Worm (Caenorhabditis elegans) whole organism, L3 larva: ENCODE measurements around the gene ZK897.10.

ENCODE experiments used
- ZK546.5 ChIP-seq: sonication (generic microtip); optimal IDR thresholded peaks from 2 replicates; lab custom pipeline; 2017; ENCODE audit warnings: missing biosample characterization, missing genetic modification characterization
- ama-1 ChIP-seq: fragments of 150-350 bp; optimal IDR thresholded peaks from 2 replicates; lab custom pipeline; 2018
- elt-1 ChIP-seq: fragments of 150-350 bp; optimal IDR thresholded peaks from 2 replicates; lab custom pipeline; 2014; ENCODE audit warnings: missing biosample characterization, missing genetic modification characterization
- fkh-10 ChIP-seq: sonication (generic microtip); optimal IDR thresholded peaks from 2 replicates; lab custom pipeline; 2017; ENCODE audit warnings: missing biosample characterization, missing genetic modification reagents, missing genetic modification characterization
- nhr-25 ChIP-seq: sonication (generic microtip); optimal IDR thresholded peaks from 2 replicates; lab custom pipeline; 2017; ENCODE audit warnings: missing biosample characterization, missing genetic modification characterization
- pqm-1 ChIP-seq: fragments of 150-350 bp; optimal IDR thresholded peaks from 2 replicates; lab custom pipeline; 2017; ENCODE audit warnings: missing biosample characterization, missing genetic modification characterization, inconsistent platforms
- sea-2 ChIP-seq: fragments of 150-350 bp; sonication (generic microtip); optimal IDR thresholded peaks from 4 replicates; lab custom pipeline; 2014; ENCODE audit warnings: missing biosample characterization, missing genetic modification reagents, missing genetic modification characterization
- zag-1 ChIP-seq: fragments of 150-350 bp; optimal IDR thresholded peaks from 2 replicates; lab custom pipeline; 2014; ENCODE audit warnings: missing biosample characterization, missing genetic modification characterization
- ztf-4 ChIP-seq: fragments of 150-350 bp; optimal IDR thresholded peaks from 2 replicates; lab custom pipeline; 2014; ENCODE audit warnings: missing biosample characterization, missing genetic modification characterization

DNA sequence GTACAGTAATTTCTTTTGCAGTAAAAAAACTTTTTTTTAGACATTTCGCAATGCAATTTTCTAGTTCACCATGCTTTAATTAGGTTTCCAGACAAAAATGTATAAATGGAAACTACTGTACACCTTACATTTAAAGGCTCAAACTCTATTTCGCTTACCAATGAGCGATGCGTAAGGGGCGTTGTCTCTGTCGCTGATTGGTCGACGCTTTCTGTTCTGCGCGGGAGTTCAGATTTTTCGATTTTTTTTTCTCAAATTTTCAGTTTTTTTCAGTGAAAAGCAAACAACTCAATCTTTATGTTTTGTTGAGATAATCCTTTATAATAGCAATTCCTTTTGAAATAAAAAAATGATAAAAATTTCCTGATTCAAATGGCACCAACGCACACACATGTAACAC is 11.0 kb upstream of the ZK897.10 start:
- TF ChIP-seq fkh-10 (GFP tag; lab: Kevin White, UChicago): no peak
- TF ChIP-seq pqm-1 (tag; lab: Kevin White, UChicago): no peak
- no peak for TF ChIP-seq sea-2 (GFP tag; lab: Kevin White, UChicago)
- no peak for TF ChIP-seq ztf-4 (tag; lab: Kevin White, UChicago)
- TF ChIP-seq ZK546.5 (tag; lab: Kevin White, UChicago): no peak
- TF ChIP-seq zag-1 (tag; lab: Kevin White, UChicago): no peak
- TF ChIP-seq elt-1: no peak
- TF ChIP-seq nhr-25: no peak
- TF ChIP-seq ama-1 (lab: Kevin White, UChicago): no peak
